Worm (Caenorhabditis elegans) whole organism, L1 larva: Measurements from ENCODE around the gene str-214.

Experiments
- F16B12.6 ChIP-seq: fragments of 150-350 bp; optimal IDR thresholded peaks from 2 replicates; lab custom pipeline; 2014; ENCODE audit warnings: missing biosample characterization, missing genetic modification characterization
- aha-1 ChIP-seq: fragments of 150-350 bp; optimal IDR thresholded peaks from 2 replicates; lab custom pipeline; 2014; ENCODE audit warnings: missing biosample characterization, missing genetic modification characterization
- alr-1 ChIP-seq: fragments of 200-800 bp; sonication (Bioruptor generic); optimal IDR thresholded peaks from 2 replicates; lab custom pipeline; 2018; ENCODE audit warnings: borderline replicate concordance, mild to moderate bottlenecking, missing genetic modification characterization, missing compliant biosample characterization
- blmp-1 ChIP-seq: fragments of 150-350 bp; optimal IDR thresholded peaks from 2 replicates; lab custom pipeline; 2014; ENCODE audit warnings: missing biosample characterization, missing genetic modification characterization
- ceh-8 ChIP-seq: fragments of 200-800 bp; sonication (Bioruptor generic); optimal IDR thresholded peaks from 2 replicates; lab custom pipeline; 2018; ENCODE audit warnings: mild to moderate bottlenecking, missing genetic modification characterization, moderate library complexity, missing compliant biosample characterization
- ceh-90 ChIP-seq: sonication (generic microtip); optimal IDR thresholded peaks from 2 replicates; lab custom pipeline; 2016; ENCODE audit warnings: missing genetic modification characterization, missing compliant biosample characterization
- ces-1 ChIP-seq: fragments of 150-350 bp; optimal IDR thresholded peaks from 2 replicates; lab custom pipeline; 2014; ENCODE audit warnings: missing biosample characterization, missing genetic modification reagents, missing genetic modification characterization
- efl-1 ChIP-seq, 4 experiments: fragments of 150-350 bp; optimal IDR thresholded peaks in 3 of 4; peaks in 1 of 4; 1 replicate in 1 of 4; 2 replicates in 3 of 4; lab custom pipeline; 2014; ENCODE audit warnings: missing biosample characterization in 2 of 4, missing genetic modification characterization in 2 of 4, missing genetic modification reagents in 2 of 4
- efl-3 ChIP-seq: fragments of 200-800 bp; sonication (Bioruptor generic); optimal IDR thresholded peaks from 2 replicates; lab custom pipeline; 2018; ENCODE audit warnings: mild to moderate bottlenecking, missing genetic modification characterization, missing compliant biosample characterization
- elt-2 ChIP-seq: sonication (generic microtip); optimal IDR thresholded peaks from 2 replicates; lab custom pipeline; 2016; ENCODE audit warnings: missing genetic modification characterization, mild to moderate bottlenecking, inconsistent platforms, missing compliant biosample characterization, missing genetic modification reagents
- elt-3 ChIP-seq, 6 experiments: fragments of 150-350 bp in 1 of 6; sonication (generic microtip); optimal IDR thresholded peaks; 2 replicates each; lab custom pipeline; 2017 to 2018; ENCODE audit warnings: missing biosample characterization in 6 of 6, missing genetic modification characterization in 6 of 6, inconsistent platforms in 1 of 6
- ets-5 ChIP-seq: fragments of 200-800 bp; sonication (Bioruptor generic); IDR thresholded peaks from 2 replicates; pipeline ENCODE4 v1.3.6; 2022; ENCODE audit warnings: missing genetic modification characterization, missing compliant biosample characterization
- fkh-8 ChIP-seq: sonication (generic microtip); optimal IDR thresholded peaks from 2 replicates; lab custom pipeline; 2016; ENCODE audit warnings: mild to moderate bottlenecking, missing genetic modification characterization, missing compliant biosample characterization
- fos-1 ChIP-seq: fragments of 150-350 bp; optimal IDR thresholded peaks from 2 replicates; lab custom pipeline; 2014; ENCODE audit warnings: missing biosample characterization, missing genetic modification characterization
- grh-1 ChIP-seq: fragments of 200-800 bp; sonication (Bioruptor generic); IDR thresholded peaks from 2 replicates; pipeline ENCODE4 v1.3.6; 2022; ENCODE audit warnings: missing genetic modification reagents, missing genetic modification characterization, missing compliant biosample characterization
- hpl-2 ChIP-seq: fragments of 150-350 bp; optimal IDR thresholded peaks from 2 replicates; lab custom pipeline; 2014; ENCODE audit warnings: missing biosample characterization, missing genetic modification reagents, missing genetic modification characterization
- lin-13 ChIP-seq: fragments of 150-350 bp; optimal IDR thresholded peaks from 2 replicates; lab custom pipeline; 2014; ENCODE audit warnings: missing biosample characterization, missing genetic modification reagents, missing genetic modification characterization
- lin-15B ChIP-seq: fragments of 150-350 bp; sonication (generic microtip); optimal IDR thresholded peaks from 3 replicates; lab custom pipeline; 2014; ENCODE audit warnings: missing biosample characterization, missing genetic modification characterization
- lin-39 ChIP-seq: fragments of 150-350 bp; optimal IDR thresholded peaks from 2 replicates; lab custom pipeline; 2014; ENCODE audit warnings: missing biosample characterization, missing genetic modification reagents, missing genetic modification characterization
- lsy-2 ChIP-seq, 2 experiments: fragments of 150-350 bp; optimal IDR thresholded peaks; 2 replicates each; lab custom pipeline; 2014; ENCODE audit warnings: missing biosample characterization in 2 of 2, missing genetic modification characterization in 2 of 2
- mab-9 ChIP-seq: fragments of 200-800 bp; sonication (Bioruptor generic); IDR thresholded peaks from 2 replicates; pipeline ENCODE4 v1.3.6; 2022; ENCODE audit warnings: missing genetic modification reagents, missing genetic modification characterization, missing compliant biosample characterization
- mdl-1 ChIP-seq, 2 experiments: fragments of 150-350 bp; optimal IDR thresholded peaks; 2 replicates each; lab custom pipeline; 2014 to 2017; ENCODE audit warnings: missing biosample characterization in 2 of 2, missing genetic modification characterization in 2 of 2, inconsistent platforms in 1 of 2
- nhr-12 ChIP-seq: sonication (generic microtip); optimal IDR thresholded peaks from 2 replicates; lab custom pipeline; 2017; ENCODE audit warnings: missing biosample characterization, missing genetic modification characterization
- nhr-19 ChIP-seq: fragments of 200-800 bp; sonication (Bioruptor generic); conservative IDR thresholded peaks from 2 replicates; pipeline ENCODE4 v1.3.6; 2022; ENCODE audit warnings: missing genetic modification characterization, missing compliant biosample characterization
- nhr-20 ChIP-seq: sonication (generic microtip); optimal IDR thresholded peaks from 2 replicates; lab custom pipeline; 2016; ENCODE audit warnings: mild to moderate bottlenecking, missing genetic modification characterization, missing compliant biosample characterization
- nhr-28 ChIP-seq: fragments of 150-350 bp; optimal IDR thresholded peaks from 2 replicates; lab custom pipeline; 2014; ENCODE audit warnings: missing biosample characterization, missing genetic modification characterization
- nhr-47 ChIP-seq: sonication (generic microtip); optimal IDR thresholded peaks from 2 replicates; lab custom pipeline; 2016; ENCODE audit warnings: mild to moderate bottlenecking, missing genetic modification characterization, moderate library complexity, missing compliant biosample characterization
- nhr-71 ChIP-seq: sonication (generic microtip); optimal IDR thresholded peaks from 2 replicates; lab custom pipeline; 2016; ENCODE audit warnings: mild to moderate bottlenecking, missing genetic modification characterization, moderate library complexity, missing compliant biosample characterization
- nhr-85 ChIP-seq: sonication (generic microtip); peaks from one replicate; lab custom pipeline; 2016; ENCODE audit warnings: missing genetic modification characterization, inconsistent platforms, missing compliant biosample characterization
- pag-3 ChIP-seq: sonication (generic microtip); optimal IDR thresholded peaks from 2 replicates; lab custom pipeline; 2017; ENCODE audit warnings: missing genetic modification characterization, mild to moderate bottlenecking, missing compliant biosample characterization, antibody characterized with exemption, borderline replicate concordance; ENCODE audit not compliant: insufficient read depth
- pax-3 ChIP-seq: fragments of 200-800 bp; sonication (Bioruptor generic); optimal IDR thresholded peaks from 2 replicates; lab custom pipeline; 2018; ENCODE audit warnings: mild to moderate bottlenecking, missing genetic modification characterization, moderate library complexity, missing compliant biosample characterization
- skn-1 ChIP-seq: fragments of 150-350 bp; optimal IDR thresholded peaks from 2 replicates; lab custom pipeline; 2014; ENCODE audit warnings: missing biosample characterization, missing genetic modification characterization
- snpc-4 ChIP-seq: fragments of 150-350 bp; optimal IDR thresholded peaks from 2 replicates; lab custom pipeline; 2014; ENCODE audit warnings: missing biosample characterization, missing genetic modification characterization
- unc-62 ChIP-seq: fragments of 150-350 bp; optimal IDR thresholded peaks from 2 replicates; lab custom pipeline; 2014; ENCODE audit warnings: missing biosample characterization, missing genetic modification reagents, missing genetic modification characterization
- ztf-11 ChIP-seq, 2 experiments: sonication (generic microtip); optimal IDR thresholded peaks; 2 replicates each; lab custom pipeline; 2016 to 2017; ENCODE audit warnings: missing genetic modification characterization in 2 of 2, missing biosample characterization in 1 of 2, missing compliant biosample characterization in 1 of 2

Gene str-214

ce11 chrV:16307253-16307652 lies 7.9 kb upstream of the str-214 start, which contains the start of gene srxa-7:
Gene srxa-7, plus strand, starts transcription at chrV:16307553.
- TF ChIP-seq pax-3 (tag; lab: Kevin White, UChicago) (no peak), nhr-20 (tag; lab: Kevin White, UChicago) (no peak), ztf-11 (tag; optimal IDR thresholded peaks at IDR 0.05; lab: Kevin White, UChicago) (no peak), nhr-19 (GFP tag; lab: Robert Waterston, UW) (no peak), efl-3 (GFP tag; lab: Kevin White, UChicago) (no peak), snpc-4 (tag; lab: Kevin White, UChicago) (no peak)

- no peak for TF ChIP-seq elt-2 (tag; lab: Kevin White, UChicago)
- TF ChIP-seq F16B12.6 = no peak
- TF ChIP-seq grh-1 = no peak
- no peak for TF ChIP-seq nhr-47 (tag; lab: Kevin White, UChicago)
- no peak for TF ChIP-seq snpc-4 (tag; lab: Kevin White, UChicago)
- no peak for TF ChIP-seq efl-3 (GFP tag; lab: Kevin White, UChicago)
- TF ChIP-seq nhr-28 (tag; lab: Kevin White, UChicago) = no peak
- no peak for TF ChIP-seq ets-5 (GFP tag; lab: Robert Waterston, UW)
- TF ChIP-seq efl-1 (optimal IDR thresholded peaks at IDR 0.05; lab: Kevin White, UChicago) = no peak
- TF ChIP-seq efl-1 (GFP tag; optimal IDR thresholded peaks at IDR 0.05 in 1 of 2; lab: Kevin White, UChicago) = no peak
- no peak for TF ChIP-seq lin-15B (tag; lab: Kevin White, UChicago)
- no peak for TF ChIP-seq mdl-1 (tag; optimal IDR thresholded peaks at IDR 0.05; lab: Kevin White, UChicago)
- no peak for TF ChIP-seq ztf-11 (tag; optimal IDR thresholded peaks at IDR 0.05; lab: Kevin White, UChicago)
- TF ChIP-seq aha-1 = no peak
- no peak for TF ChIP-seq pag-3
- TF ChIP-seq lin-13 (GFP tag; lab: Kevin White, UChicago) = no peak
- no peak for TF ChIP-seq elt-3 (tag; optimal IDR thresholded peaks at IDR 0.05; lab: Kevin White, UChicago)
- no peak for TF ChIP-seq nhr-19 (GFP tag; lab: Robert Waterston, UW)
- no peak for TF ChIP-seq pax-3 (tag; lab: Kevin White, UChicago)
These were observed 6.8 kb upstream of the str-214 start for ce11 chrV:16308343-16308742.

- peak in 1 of 2 experiments; percentile 13 for TF ChIP-seq efl-1 (optimal IDR thresholded peaks at IDR 0.05; lab: Kevin White, UChicago)
- TF ChIP-seq efl-1 (GFP tag; optimal IDR thresholded peaks at IDR 0.05 in 1 of 2; lab: Kevin White, UChicago) = no peak
- TF ChIP-seq blmp-1 (tag; lab: Kevin White, UChicago) = peak; percentile 4
- TF ChIP-seq nhr-71 (tag; lab: Kevin White, UChicago) = peak; percentile 66
- no peak for TF ChIP-seq mab-9 (GFP tag; lab: Robert Waterston, UW)
- no peak for TF ChIP-seq alr-1 (tag; lab: Kevin White, UChicago)
- no peak for TF ChIP-seq fos-1
- peak; percentile 5 for TF ChIP-seq skn-1 (tag; lab: Kevin White, UChicago)
- no peak for TF ChIP-seq ces-1 (GFP tag; lab: Kevin White, UChicago)
- peak; percentile 45 for TF ChIP-seq nhr-85 (tag; lab: Kevin White, UChicago)
- TF ChIP-seq, all 84 proteins: peak for 5
These were observed 5.6 kb upstream of the str-214 start, which contains the start of gene oac-7 for ce11 chrV:16309523-16309922. Gene oac-7, plus strand, starts transcription at chrV:16309805.

- no peak for TF ChIP-seq grh-1
- no peak for TF ChIP-seq elt-3 (tag; optimal IDR thresholded peaks at IDR 0.05; lab: Kevin White, UChicago)
- no peak for TF ChIP-seq lin-39 (tag; lab: Kevin White, UChicago)
- TF ChIP-seq ceh-8 (GFP tag; lab: Kevin White, UChicago) = no peak
- TF ChIP-seq hpl-2 (GFP tag; lab: Kevin White, UChicago) = no peak
- TF ChIP-seq lsy-2 (tag; optimal IDR thresholded peaks at IDR 0.05; lab: Kevin White, UChicago) = no peak
- no peak for TF ChIP-seq unc-62 (GFP tag; lab: Kevin White, UChicago)
These were observed 2.1 kb downstream of the str-214 start, which contains the start of gene srh-180 for ce11 chrV:16317244-16317643. Gene srh-180, plus strand, starts transcription at chrV:16317544.

- TF ChIP-seq nhr-12 (tag; lab: Kevin White, UChicago) (no peak), fkh-8 (tag; lab: Kevin White, UChicago) (no peak), grh-1 (no peak), fos-1 (no peak), ceh-90 (tag; lab: Kevin White, UChicago) (no peak)
- TF ChIP-seq, all 84 proteins: peak for 0
These were observed 7.1 kb downstream of the str-214 start for ce11 chrV:16322155-16322554.
